Fruit fly (Drosophila melanogaster) whole organism, wandering third instar larva: ENCODE measurements around the gene EloB.

ENCODE experiments used
- Abd-B ChIP-seq: fragments of >200 bp; optimal IDR thresholded peaks from 2 replicates; lab custom pipeline; 2017; ENCODE audit warnings: missing biosample characterization, missing genetic modification characterization
- Hr78 ChIP-seq: fragments of >200 bp; optimal IDR thresholded peaks from 2 replicates; lab custom pipeline; 2017; ENCODE audit warnings: missing biosample characterization, missing genetic modification characterization
- N ChIP-seq: fragments of >200 bp; optimal IDR thresholded peaks from 2 replicates; lab custom pipeline; 2018; ENCODE audit warnings: missing biosample characterization, missing external identifiers, missing genetic modification characterization
- OdsH ChIP-seq: fragments of 200-800 bp; sonication (Bioruptor generic); optimal IDR thresholded peaks from 2 replicates; lab custom pipeline; 2016; ENCODE audit warnings: missing biosample characterization, mild to moderate bottlenecking, missing genetic modification characterization
- dmrt93B ChIP-seq: fragments of 200-800 bp; sonication (Bioruptor generic); optimal IDR thresholded peaks from 2 replicates; lab custom pipeline; 2018; ENCODE audit warnings: missing biosample characterization, mild to moderate bottlenecking, missing genetic modification characterization
- foxo ChIP-seq, 2 experiments: fragments of 200-800 bp; sonication (Bioruptor generic); optimal IDR thresholded peaks; 2 replicates in 1 of 2; 3 replicates in 1 of 2; lab custom pipeline; 2016 to 2017; ENCODE audit warnings: missing biosample characterization in 2 of 2, missing genetic modification characterization in 2 of 2
- pan ChIP-seq: fragments of >200 bp; optimal IDR thresholded peaks from 2 replicates; lab custom pipeline; 2017
- psq ChIP-seq: fragments of 200-800 bp; sonication (Bioruptor generic); optimal IDR thresholded peaks from 3 replicates; lab custom pipeline; 2017; ENCODE audit warnings: missing biosample characterization, mild to moderate bottlenecking, missing genetic modification characterization, moderate library complexity
- sage ChIP-seq: fragments of 200-800 bp; sonication (Bioruptor generic); optimal IDR thresholded peaks from 2 replicates; lab custom pipeline; 2016; ENCODE audit warnings: missing biosample characterization, mild to moderate bottlenecking, missing genetic modification characterization
- sv ChIP-seq: fragments of 200-800 bp; sonication (Bioruptor generic); optimal IDR thresholded peaks from 3 replicates; lab custom pipeline; 2016; ENCODE audit warnings: missing biosample characterization, missing genetic modification characterization
- woc ChIP-seq: sonication (Bioruptor generic); optimal IDR thresholded peaks from 2 replicates; lab custom pipeline; 2016; ENCODE audit warnings: missing biosample characterization, mild to moderate bottlenecking, missing genetic modification characterization

DNA sequence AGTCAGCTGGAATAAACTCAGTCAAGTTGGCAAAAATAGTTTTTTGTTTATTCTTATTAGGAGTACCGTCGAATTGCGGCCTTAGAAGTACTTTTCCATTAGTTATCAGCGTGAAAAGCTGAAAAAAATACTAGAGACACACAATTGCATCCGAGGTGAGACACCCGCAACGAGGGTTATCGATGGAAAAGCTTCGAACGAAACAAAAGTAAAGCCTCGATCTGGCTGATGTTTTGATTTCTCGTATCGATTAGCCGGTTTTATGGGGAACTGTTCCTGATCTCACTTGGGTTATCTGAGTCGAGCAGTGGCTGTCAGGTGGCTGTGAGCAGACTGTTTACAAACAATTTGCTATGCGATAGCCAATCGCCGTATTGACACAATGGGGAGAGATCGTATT, 35.9 kb downstream of the EloB start:
- TF ChIP-seq N (GFP tag; lab: Kevin White, UChicago) (no peak), Abd-B (GFP tag; lab: Kevin White, UChicago) (no peak), foxo (GFP tag; optimal IDR thresholded peaks at IDR 0.05; lab: Kevin White, UChicago) (no peak), pan (lab: Kevin White, UChicago) (no peak), dmrt93B (GFP tag; lab: Kevin White, UChicago) (no peak), woc (no peak), sv (GFP tag; lab: Kevin White, UChicago) (no peak), OdsH (no peak), Hr78 (GFP tag; lab: Kevin White, UChicago) (no peak), psq (no peak), sage (no peak)
